Fruit fly (Drosophila melanogaster): Measurements from ENCODE around the gene CG3309.

The CG3309 gene

dm6 chrX:5308963-5309362, 20.2 kb downstream of the CG3309 start, which contains the start of the genes Cdk7 and snf:
Gene Cdk7, minus strand, starts transcription at chrX:5308983.
Gene snf, plus strand, starts transcription at chrX:5309242.
- TF ChIP-seq Myc (optimal IDR thresholded peaks at IDR 0.05) (peak; percentile 56), CrebA (GFP tag; optimal IDR thresholded peaks at IDR 0.05; ENCODE audit: borderline replicate concordance) (no peak), Hr83 (GFP tag; optimal IDR thresholded peaks at IDR 0.05; ENCODE audit: poor library complexity, severe bottlenecking) (peak; percentile 20), psq (GFP tag; optimal IDR thresholded peaks at IDR 0.05) (peak; percentile 32), OdsH (GFP tag; optimal IDR thresholded peaks at IDR 0.05) (peak; percentile 28), tai (GFP tag; optimal IDR thresholded peaks at IDR 0.05) (no peak), Rel (GFP tag; optimal IDR thresholded peaks at IDR 0.05) (no peak), Rel (tag; optimal IDR thresholded peaks at IDR 0.05) (no peak), woc (GFP tag; optimal IDR thresholded peaks at IDR 0.05) (no peak), dl (GFP tag; optimal IDR thresholded peaks at IDR 0.05; ENCODE audit: insufficient read depth in 1 of 2, partially characterized antibody in 2 of 2) (no peak), Dfd (GFP tag; optimal IDR thresholded peaks at IDR 0.05) (no peak), CG9705 (GFP tag; optimal IDR thresholded peaks at IDR 0.05) (no peak), Abd-B (GFP tag; optimal IDR thresholded peaks at IDR 0.05) (no peak), rgr (GFP tag; optimal IDR thresholded peaks at IDR 0.05) (peak; percentile 47), brk (GFP tag; optimal IDR thresholded peaks at IDR 0.05) (no peak), sv (GFP tag; optimal IDR thresholded peaks at IDR 0.05) (peak; percentile 8), N (GFP tag; optimal IDR thresholded peaks at IDR 0.05) (no peak), br (GFP tag; optimal IDR thresholded peaks at IDR 0.05) (no peak), fru (GFP tag; optimal IDR thresholded peaks at IDR 0.05) (peak; percentile 49), Vsx2 (GFP tag; optimal IDR thresholded peaks at IDR 0.05; ENCODE audit: partially characterized antibody) (peak; percentile 30), Sp1 (GFP tag; optimal IDR thresholded peaks at IDR 0.05) (peak; percentile 24), Jra (GFP tag; optimal IDR thresholded peaks at IDR 0.05) (no peak), pan (optimal IDR thresholded peaks at IDR 0.05) (no peak), ey (GFP tag; optimal IDR thresholded peaks at IDR 0.05) (peak; percentile 33), foxo (GFP tag; optimal IDR thresholded peaks at IDR 0.05) (peak in 1 of 2 experiments; percentile 63), HLH106 (tag; optimal IDR thresholded peaks at IDR 0.05) (peak; percentile 43), Hr78 (GFP tag; optimal IDR thresholded peaks at IDR 0.05) (no peak), sage (GFP tag; optimal IDR thresholded peaks at IDR 0.05) (no peak), h (GFP tag; optimal IDR thresholded peaks at IDR 0.05) (no peak), CG32264 (GFP tag; optimal IDR thresholded peaks at IDR 0.05) (no peak), Mio (GFP tag; optimal IDR thresholded peaks at IDR 0.05) (no peak), lola (GFP tag; optimal IDR thresholded peaks at IDR 0.05) (no peak), dmrt93B (GFP tag; optimal IDR thresholded peaks at IDR 0.05) (no peak)

- TF ChIP-seq foxo (GFP tag; optimal IDR thresholded peaks at IDR 0.05) (no peak), pan (optimal IDR thresholded peaks at IDR 0.05) (no peak), dl (GFP tag; optimal IDR thresholded peaks at IDR 0.05; ENCODE audit: insufficient read depth in 1 of 2, partially characterized antibody in 2 of 2) (no peak), Dfd (GFP tag; optimal IDR thresholded peaks at IDR 0.05) (no peak), usp (GFP tag; optimal IDR thresholded peaks at IDR 0.05) (no peak), Myc (optimal IDR thresholded peaks at IDR 0.05) (no peak)
Observed at dm6 chrX:5307317-5307716, 21.8 kb downstream of the CG3309 start, which contains the start of gene CG17764. Gene CG17764, minus strand, starts transcription at chrX:5307417.

- no peak for TF ChIP-seq sage (GFP tag; optimal IDR thresholded peaks at IDR 0.05)
- no peak for TF ChIP-seq Dif (GFP tag; optimal IDR thresholded peaks at IDR 0.05; ENCODE audit: partially characterized antibody)
- no peak for TF ChIP-seq jim (GFP tag; optimal IDR thresholded peaks at IDR 0.05)
- TF ChIP-seq Hr83 (GFP tag; optimal IDR thresholded peaks at IDR 0.05; ENCODE audit: poor library complexity, severe bottlenecking), result no peak
- no peak for TF ChIP-seq Hnf4 (GFP tag; optimal IDR thresholded peaks at IDR 0.05)
- TF ChIP-seq CG9705 (GFP tag; optimal IDR thresholded peaks at IDR 0.05), result no peak
- TF ChIP-seq HLH106 (tag; optimal IDR thresholded peaks at IDR 0.05), result no peak
- no peak for TF ChIP-seq fru (GFP tag; optimal IDR thresholded peaks at IDR 0.05)
- TF ChIP-seq h (GFP tag; optimal IDR thresholded peaks at IDR 0.05), result no peak
- no peak for TF ChIP-seq Jra (GFP tag; optimal IDR thresholded peaks at IDR 0.05)
- no peak for TF ChIP-seq sv (GFP tag; optimal IDR thresholded peaks at IDR 0.05)
- TF ChIP-seq usp (GFP tag; optimal IDR thresholded peaks at IDR 0.05), result no peak
- no peak for TF ChIP-seq dl (GFP tag; optimal IDR thresholded peaks at IDR 0.05; ENCODE audit: insufficient read depth in 1 of 2, partially characterized antibody in 2 of 2)
Observed at dm6 chrX:5305591-5305990, 23.6 kb downstream of the CG3309 start, which contains the start of gene CG3323. Gene CG3323, minus strand, starts transcription at chrX:5305691.
